Fruit fly (Drosophila melanogaster): ENCODE measurements around the gene Acer.

Gene Acer

dm6 chr2L:8473448-8473847, 48.3 kb upstream of the Acer start (continued):
- TF ChIP-seq CG1792 (GFP tag; optimal IDR thresholded peaks at IDR 0.05) (peak; percentile 21), stwl (tag; optimal IDR thresholded peaks at IDR 0.05) (no peak), CG32772 (GFP tag; IDR thresholded peaks at IDR 0.05) (peak; percentile 66; the same call in 1 of the 2 replicates), pzg (GFP tag; optimal IDR thresholded peaks at IDR 0.05) (no peak), CG13287 (GFP tag; IDR thresholded peaks at IDR 0.05; ENCODE audit: partially characterized antibody) (no peak), CG6175 (GFP tag; IDR thresholded peaks at IDR 0.05) (no peak), crc (GFP tag; optimal IDR thresholded peaks at IDR 0.05) (no peak), CG8924 (tag; optimal IDR thresholded peaks at IDR 0.05) (peak; percentile 22), Dip3 (GFP tag; optimal IDR thresholded peaks at IDR 0.05) (no peak), CG18011 (GFP tag; optimal IDR thresholded peaks at IDR 0.05) (no peak), CG6254 (GFP tag; optimal IDR thresholded peaks at IDR 0.05) (peak; percentile 71), cas (GFP tag; IDR thresholded peaks at IDR 0.05) (no peak), CG10565 (GFP tag; optimal IDR thresholded peaks at IDR 0.05) (no peak), Hey (tag; optimal IDR thresholded peaks at IDR 0.05) (no peak), Scr (GFP tag; IDR thresholded peaks at IDR 0.05; ENCODE audit: partially characterized antibody) (no peak), Camta (GFP tag; optimal IDR thresholded peaks at IDR 0.05) (no peak), CG3163 (GFP tag; optimal IDR thresholded peaks at IDR 0.05) (no peak), CG8944 (GFP tag; optimal IDR thresholded peaks at IDR 0.05) (no peak), hkb (optimal IDR thresholded peaks at IDR 0.05) (no peak), hkb (GFP tag; IDR thresholded peaks at IDR 0.05) (peak; percentile 60), CG15073 (GFP tag; optimal IDR thresholded peaks at IDR 0.05) (no peak), CG14860 (GFP tag; IDR thresholded peaks at IDR 0.05; ENCODE audit: partially characterized antibody) (no peak), E2f1 (GFP tag; IDR thresholded peaks at IDR 0.05) (peak; percentile 54), sima (GFP tag; optimal IDR thresholded peaks at IDR 0.05) (no peak), CG16863 (GFP tag; optimal IDR thresholded peaks at IDR 0.05) (no peak), CG32767 (GFP tag; IDR thresholded peaks at IDR 0.05) (peak; percentile 54; the same call in 1 of the 2 replicates), wor (GFP tag; IDR thresholded peaks at IDR 0.05) (peak; percentile 12; the same call in 1 of the 2 replicates), salm (tag; optimal IDR thresholded peaks at IDR 0.05) (no peak), sna (GFP tag; IDR thresholded peaks at IDR 0.05; ENCODE audit: partially characterized antibody) (no peak), ATbp (GFP tag; optimal IDR thresholded peaks at IDR 0.05) (peak; percentile 26), Six4 (GFP tag; optimal IDR thresholded peaks at IDR 0.05) (peak; percentile 8), CG7556 (GFP tag; optimal IDR thresholded peaks at IDR 0.05) (peak; percentile 48), Nf-YB (GFP tag; optimal IDR thresholded peaks at IDR 0.05) (peak; percentile 31), CG4404 (GFP tag; IDR thresholded peaks at IDR 0.05) (no peak), dm (GFP tag; optimal IDR thresholded peaks at IDR 0.05) (no peak), kay (GFP tag; optimal IDR thresholded peaks at IDR 0.05) (no peak), fd3F (GFP tag; optimal IDR thresholded peaks at IDR 0.05) (peak; percentile 15), CG8765 (GFP tag; IDR thresholded peaks at IDR 0.05) (peak; percentile 37; the same call in 1 of the 2 replicates), onecut (GFP tag; IDR thresholded peaks at IDR 0.05) (0 out of 2 replicates have a peak, but pooled peaks have one; percentile 6), aop (GFP tag; IDR thresholded peaks at IDR 0.05) (no peak), Oli (tag; optimal IDR thresholded peaks at IDR 0.05) (peak; percentile 54), CG3281 (GFP tag; optimal IDR thresholded peaks at IDR 0.05) (peak; percentile 45), CG5245 (GFP tag; optimal IDR thresholded peaks at IDR 0.05) (no peak), CG15269 (tag; optimal IDR thresholded peaks at IDR 0.05) (no peak), Meics (GFP tag; optimal IDR thresholded peaks at IDR 0.05) (peak; percentile 54), Mes4 (GFP tag; optimal IDR thresholded peaks at IDR 0.05) (no peak), Vsx1 (GFP tag; optimal IDR thresholded peaks at IDR 0.05) (no peak), Max (GFP tag; optimal IDR thresholded peaks at IDR 0.05) (peak; percentile 13), CG9817 (tag; optimal IDR thresholded peaks at IDR 0.05) (peak; percentile 7), Adf1 (GFP tag; IDR thresholded peaks at IDR 0.05) (no peak), Bdp1 (GFP tag; optimal IDR thresholded peaks at IDR 0.05) (no peak), Abd-B (GFP tag; optimal IDR thresholded peaks at IDR 0.05) (no peak)
